Worm (Caenorhabditis elegans): ENCODE results near the gene F07H5.13.

F07H5.13 gene

ce11 chrII:8789828-8790558 lies at the start of gene F07H5.13:
F07H5.13 (plus strand) TSS chrII:8790557.
- TF ChIP-seq Y53G8AR.9 (GFP tag; conservative IDR thresholded peaks at IDR 0.05) (peak; percentile 81), athp-1 (tag; optimal IDR thresholded peaks at IDR 0.05) (no peak), hlh-12 (tag; optimal IDR thresholded peaks at IDR 0.05) (no peak), pbrm-1 (GFP tag; IDR thresholded peaks at IDR 0.05) (peak; percentile 43; the same call in 1 of the 2 replicates), zfh-2 (GFP tag; conservative IDR thresholded peaks at IDR 0.05) (no peak), ets-4 (GFP tag; optimal IDR thresholded peaks at IDR 0.05) (no peak), dpff-1 (tag; optimal IDR thresholded peaks at IDR 0.05) (no peak), F33H1.4 (GFP tag; IDR thresholded peaks at IDR 0.05) (no peak), B0019.2 (GFP tag; conservative IDR thresholded peaks at IDR 0.05) (no peak), him-1 (tag; optimal IDR thresholded peaks at IDR 0.05) (no peak), lin-26 (GFP tag; IDR thresholded peaks at IDR 0.05) (no peak), ceh-58 (GFP tag; IDR thresholded peaks at IDR 0.05) (no peak), lin-35 (GFP tag; optimal IDR thresholded peaks at IDR 0.05) (peak in 1 of 3 experiments; percentile 50), tlf-1 (GFP tag; optimal IDR thresholded peaks at IDR 0.05) (peak; percentile 22), lsl-1 (GFP tag; optimal IDR thresholded peaks at IDR 0.05) (no peak), atf-7 (tag; optimal IDR thresholded peaks at IDR 0.05) (peak; percentile 41), nfyb-1 (GFP tag; IDR thresholded peaks at IDR 0.05) (peak; percentile 55), efl-1 (GFP tag; optimal IDR thresholded peaks at IDR 0.05) (no peak), K11D2.4 (GFP tag; IDR thresholded peaks at IDR 0.05) (no peak), mxl-1 (tag; optimal IDR thresholded peaks at IDR 0.05) (no peak), egrh-3 (GFP tag; IDR thresholded peaks at IDR 0.05) (no peak), nhr-80 (tag; optimal IDR thresholded peaks at IDR 0.05) (no peak), B0336.3 (GFP tag; IDR thresholded peaks at IDR 0.05) (no peak; the same call in 1 of the 2 replicates), hlh-26 (GFP tag; conservative IDR thresholded peaks at IDR 0.05) (no peak), die-1 (tag; optimal IDR thresholded peaks at IDR 0.05) (no peak), ztf-26 (tag; optimal IDR thresholded peaks at IDR 0.05) (peak; percentile 41), F22D6.2 (tag; optimal IDR thresholded peaks at IDR 0.05) (no peak), ama-1 (optimal IDR thresholded peaks at IDR 0.05) (peak; percentile 74), ama-1 (GFP tag; optimal IDR thresholded peaks at IDR 0.05) (no peak), Y79H2A.3 (GFP tag; conservative IDR thresholded peaks at IDR 0.05) (no peak), let-607 (tag; optimal IDR thresholded peaks at IDR 0.05) (no peak), ztf-28 (GFP tag; IDR thresholded peaks at IDR 0.05) (no peak), hmg-20 (GFP tag; IDR thresholded peaks at IDR 0.05) (no peak), xnd-1 (tag; optimal IDR thresholded peaks at IDR 0.05) (no peak), cebp-2 (GFP tag; IDR thresholded peaks at IDR 0.05) (no peak), lsy-27 (tag; optimal IDR thresholded peaks at IDR 0.05; ENCODE audit: borderline replicate concordance, insufficient read depth) (no peak), Y56A3A.18 (GFP tag; IDR thresholded peaks at IDR 0.05) (no peak), B0261.1 (tag; optimal IDR thresholded peaks at IDR 0.05) (no peak), fkh-3 (tag; optimal IDR thresholded peaks at IDR 0.05) (no peak), F37B4.10 (GFP tag; IDR thresholded peaks at IDR 0.05) (no peak), rpc-1 (optimal IDR thresholded peaks at IDR 0.05) (no peak), rpc-1 (tag; optimal IDR thresholded peaks at IDR 0.05) (no peak), hsf-1 (GFP tag; IDR thresholded peaks at IDR 0.05) (no peak), madf-3 (GFP tag; IDR thresholded peaks at IDR 0.05) (no peak), sea-2 (GFP tag; IDR thresholded peaks at IDR 0.05) (no peak), ztf-18 (tag; optimal IDR thresholded peaks at IDR 0.05) (no peak), F55B11.4 (tag; optimal IDR thresholded peaks at IDR 0.05; ENCODE audit: borderline replicate concordance, insufficient read depth) (no peak), madf-6 (GFP tag; IDR thresholded peaks at IDR 0.05) (no peak), unc-62 (GFP tag; optimal IDR thresholded peaks at IDR 0.05) (no peak), dox-1 (GFP tag; IDR thresholded peaks at IDR 0.05) (no peak)
